Worm (Caenorhabditis elegans): ENCODE data around the gene mdt-9.

The mdt-9 gene

DNA sequence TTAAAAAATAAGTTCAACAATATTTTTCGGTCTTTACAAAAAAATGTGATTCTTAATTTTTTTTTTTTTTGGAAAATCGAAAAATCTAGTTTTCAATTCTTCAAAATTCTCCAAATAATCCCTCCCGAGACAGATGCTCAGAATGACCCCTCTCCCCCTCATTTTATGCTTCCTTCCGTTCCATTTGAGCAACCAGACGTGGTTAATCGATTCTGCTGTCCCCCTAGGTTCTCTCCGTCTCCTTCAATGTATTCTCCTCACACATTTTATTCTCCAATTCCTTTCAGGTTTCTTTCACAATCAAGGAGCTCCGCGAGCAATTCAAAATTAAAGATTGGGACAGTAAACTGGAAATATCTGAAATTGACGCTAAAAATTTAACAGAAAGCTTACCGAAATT lies 11.3 kb upstream of the mdt-9 start:
- TF ChIP-seq hlh-15 (tag; optimal IDR thresholded peaks at IDR 0.05) (no peak), K09A11.1 (tag; optimal IDR thresholded peaks at IDR 0.05; ENCODE audit: insufficient read depth) (no peak), ceh-48 (tag; optimal IDR thresholded peaks at IDR 0.05) (peak; percentile 54)

ce11 chrIV:13377716-13378115 lies 8.5 kb upstream of the mdt-9 start, which contains the start of gene mau-8:
mau-8 (plus strand) TSS chrIV:13378016.
- TF ChIP-seq nfya-1 (tag; optimal IDR thresholded peaks at IDR 0.05) (no peak), unc-55 (GFP tag; optimal IDR thresholded peaks at IDR 0.05) (no peak), K09A11.1 (tag; optimal IDR thresholded peaks at IDR 0.05; ENCODE audit: insufficient read depth) (no peak), pha-4 (tag; optimal IDR thresholded peaks at IDR 0.05) (no peak), ceh-30 (tag; optimal IDR thresholded peaks at IDR 0.05) (no peak), hlh-8 (tag; optimal IDR thresholded peaks at IDR 0.05) (no peak), pros-1 (tag; optimal IDR thresholded peaks at IDR 0.05) (no peak), elt-4 (tag; optimal IDR thresholded peaks at IDR 0.05) (no peak), hlh-13 (GFP tag; optimal IDR thresholded peaks at IDR 0.05) (no peak), C08G9.2 (tag; optimal IDR thresholded peaks at IDR 0.05) (no peak), ztf-16 (tag; optimal IDR thresholded peaks at IDR 0.05) (no peak), unc-3 (GFP tag; conservative IDR thresholded peaks at IDR 0.05) (no peak), unc-3 (tag; optimal IDR thresholded peaks at IDR 0.05) (no peak), ceh-45 (GFP tag; IDR thresholded peaks at IDR 0.05) (no peak)

ce11 chrIV:13380506-13380905 lies 5.7 kb upstream of the mdt-9 start:
- TF ChIP-seq odd-2 (tag; optimal IDR thresholded peaks at IDR 0.05) = no peak
- TF ChIP-seq pag-3 (tag; optimal IDR thresholded peaks at IDR 0.05; ENCODE audit: borderline replicate concordance) = no peak
- no peak for TF ChIP-seq pros-1 (tag; optimal IDR thresholded peaks at IDR 0.05)
- no peak for TF ChIP-seq ama-1 (optimal IDR thresholded peaks at IDR 0.05)
- no peak for TF ChIP-seq ceh-9 (tag; optimal IDR thresholded peaks at IDR 0.05)
- no peak for TF ChIP-seq ets-4 (tag; optimal IDR thresholded peaks at IDR 0.05)
- TF ChIP-seq Y22D7AL.16 (tag; optimal IDR thresholded peaks at IDR 0.05) = no peak
- TF ChIP-seq ceh-30 (tag; optimal IDR thresholded peaks at IDR 0.05) = no peak
- no peak for TF ChIP-seq hlh-30 (tag; optimal IDR thresholded peaks at IDR 0.05; ENCODE audit: insufficient read depth)
- no peak for TF ChIP-seq F13H6.1 (tag; optimal IDR thresholded peaks at IDR 0.05)
- TF ChIP-seq K02D7.2 (tag; optimal IDR thresholded peaks at IDR 0.05) = no peak
- TF ChIP-seq unc-42 (tag; optimal IDR thresholded peaks at IDR 0.05) = no peak
- no peak for TF ChIP-seq dve-1 (tag; optimal IDR thresholded peaks at IDR 0.05)
- no peak for TF ChIP-seq unc-86 (tag; optimal IDR thresholded peaks at IDR 0.05)
- TF ChIP-seq npax-4 (tag; optimal IDR thresholded peaks at IDR 0.05) = no peak
- no peak for TF ChIP-seq fkh-10 (GFP tag; optimal IDR thresholded peaks at IDR 0.05)
- no peak for TF ChIP-seq sdc-2 (tag; optimal IDR thresholded peaks at IDR 0.05)
- no peak for TF ChIP-seq fkh-6 (tag; optimal IDR thresholded peaks at IDR 0.05)
- TF ChIP-seq nfya-1 (tag; optimal IDR thresholded peaks at IDR 0.05) = no peak
- no peak for TF ChIP-seq ztf-16 (tag; optimal IDR thresholded peaks at IDR 0.05)

- TF ChIP-seq C08G9.2 (tag; optimal IDR thresholded peaks at IDR 0.05) = no peak
Observed at ce11 chrIV:13381823-13382222, 4.4 kb upstream of the mdt-9 start, which contains the start of gene emc-3. emc-3 (minus strand) TSS chrIV:13381923.

ce11 chrIV:13383763-13384436 lies 2.3 kb upstream of the mdt-9 start, which contains the start of gene rab-19:
rab-19 (minus strand) TSS chrIV:13384386.
- TF ChIP-seq F13H6.1 (tag; optimal IDR thresholded peaks at IDR 0.05) = no peak
- TF ChIP-seq ceh-48 (tag; optimal IDR thresholded peaks at IDR 0.05) = peak; percentile 72
- TF ChIP-seq ceh-31 (tag; optimal IDR thresholded peaks at IDR 0.05) = peak; percentile 28
- TF ChIP-seq unc-42 (tag; optimal IDR thresholded peaks at IDR 0.05) = peak; percentile 71
